Worm (Caenorhabditis elegans) whole organism, L1 larva: ENCODE data around the gene brd-1.
A peak's percentile ranks its signal among the peaks of the same experiment; 100 is the strongest.

Experiments used
- blmp-1 ChIP-seq: fragments of 150-350 bp; optimal IDR thresholded peaks from 2 replicates; lab custom pipeline; 2014; ENCODE audit warnings: missing biosample characterization, missing genetic modification characterization
- ceh-8 ChIP-seq: fragments of 200-800 bp; sonication (Bioruptor generic); optimal IDR thresholded peaks from 2 replicates; lab custom pipeline; 2018; ENCODE audit warnings: mild to moderate bottlenecking, missing genetic modification characterization, moderate library complexity, missing compliant biosample characterization
- ceh-82 ChIP-seq, 3 experiments: fragments of 150-350 bp in 1 of 3; sonication (generic microtip) in 2 of 3; optimal IDR thresholded peaks; 2 replicates each; lab custom pipeline; 2014 to 2017; ENCODE audit warnings: missing biosample characterization in 3 of 3, missing genetic modification characterization in 3 of 3
- dsc-1 ChIP-seq: sonication (generic microtip); optimal IDR thresholded peaks from 2 replicates; lab custom pipeline; 2016; ENCODE audit warnings: mild to moderate bottlenecking, missing genetic modification characterization, missing compliant biosample characterization
- efl-1 ChIP-seq, 4 experiments: fragments of 150-350 bp; optimal IDR thresholded peaks in 3 of 4; peaks in 1 of 4; 1 replicate in 1 of 4; 2 replicates in 3 of 4; lab custom pipeline; 2014; ENCODE audit warnings: missing biosample characterization in 2 of 4, missing genetic modification characterization in 2 of 4, missing genetic modification reagents in 2 of 4
- egl-27 ChIP-seq, 2 experiments: fragments of 150-350 bp in 1 of 2; sonication (generic microtip); optimal IDR thresholded peaks; 3 replicates each; lab custom pipeline; 2017 to 2018; ENCODE audit warnings: missing biosample characterization in 2 of 2, missing genetic modification characterization in 2 of 2, missing genetic modification reagents in 2 of 2
- elt-2 ChIP-seq: sonication (generic microtip); optimal IDR thresholded peaks from 2 replicates; lab custom pipeline; 2016; ENCODE audit warnings: missing genetic modification characterization, mild to moderate bottlenecking, inconsistent platforms, missing compliant biosample characterization, missing genetic modification reagents
- elt-3 ChIP-seq, 6 experiments: fragments of 150-350 bp in 1 of 6; sonication (generic microtip); optimal IDR thresholded peaks; 2 replicates each; lab custom pipeline; 2017 to 2018; ENCODE audit warnings: missing biosample characterization in 6 of 6, missing genetic modification characterization in 6 of 6, inconsistent platforms in 1 of 6
- fkh-4 ChIP-seq: sonication (generic microtip); optimal IDR thresholded peaks from 2 replicates; lab custom pipeline; 2016; ENCODE audit warnings: missing compliant biosample characterization, missing genetic modification characterization, borderline replicate concordance
- fos-1 ChIP-seq: fragments of 150-350 bp; optimal IDR thresholded peaks from 2 replicates; lab custom pipeline; 2014; ENCODE audit warnings: missing biosample characterization, missing genetic modification characterization
- irx-1 ChIP-seq: sonication (generic microtip); optimal IDR thresholded peaks from 2 replicates; lab custom pipeline; 2016; ENCODE audit warnings: missing genetic modification characterization, missing compliant biosample characterization
- jun-1 ChIP-seq: fragments of 150-350 bp; optimal IDR thresholded peaks from 2 replicates; lab custom pipeline; 2014; ENCODE audit warnings: missing biosample characterization, missing genetic modification reagents, missing genetic modification characterization
- lin-14 ChIP-seq: fragments of 200-800 bp; sonication (Bioruptor generic); optimal IDR thresholded peaks from 2 replicates; lab custom pipeline; 2018; ENCODE audit warnings: mild to moderate bottlenecking, missing genetic modification characterization, moderate library complexity, missing compliant biosample characterization
- lin-35 ChIP-seq, 2 experiments: fragments of 150-350 bp; optimal IDR thresholded peaks; 2 replicates each; lab custom pipeline; 2014; ENCODE audit warnings: missing biosample characterization in 2 of 2, missing genetic modification characterization in 2 of 2, missing genetic modification reagents in 2 of 2
- lsy-2 ChIP-seq, 2 experiments: fragments of 150-350 bp; optimal IDR thresholded peaks; 2 replicates each; lab custom pipeline; 2014; ENCODE audit warnings: missing biosample characterization in 2 of 2, missing genetic modification characterization in 2 of 2
- nhr-12 ChIP-seq: sonication (generic microtip); optimal IDR thresholded peaks from 2 replicates; lab custom pipeline; 2017; ENCODE audit warnings: missing biosample characterization, missing genetic modification characterization
- nhr-28 ChIP-seq: fragments of 150-350 bp; optimal IDR thresholded peaks from 2 replicates; lab custom pipeline; 2014; ENCODE audit warnings: missing biosample characterization, missing genetic modification characterization
- nhr-47 ChIP-seq: sonication (generic microtip); optimal IDR thresholded peaks from 2 replicates; lab custom pipeline; 2016; ENCODE audit warnings: mild to moderate bottlenecking, missing genetic modification characterization, moderate library complexity, missing compliant biosample characterization
- nhr-71 ChIP-seq: sonication (generic microtip); optimal IDR thresholded peaks from 2 replicates; lab custom pipeline; 2016; ENCODE audit warnings: mild to moderate bottlenecking, missing genetic modification characterization, moderate library complexity, missing compliant biosample characterization
- nhr-85 ChIP-seq: sonication (generic microtip); peaks from one replicate; lab custom pipeline; 2016; ENCODE audit warnings: missing genetic modification characterization, inconsistent platforms, missing compliant biosample characterization
- rnt-1 ChIP-seq: sonication (generic microtip); optimal IDR thresholded peaks from 2 replicates; lab custom pipeline; 2016; ENCODE audit warnings: mild to moderate bottlenecking, missing genetic modification characterization, moderate library complexity, missing compliant biosample characterization
- snu-23 ChIP-seq: sonication (generic microtip); optimal IDR thresholded peaks from 2 replicates; lab custom pipeline; 2016; ENCODE audit warnings: missing genetic modification characterization, missing compliant biosample characterization
- tbx-2 ChIP-seq: sonication (generic microtip); optimal IDR thresholded peaks from 2 replicates; lab custom pipeline; 2016; ENCODE audit warnings: missing genetic modification characterization, missing compliant biosample characterization
- unc-130 ChIP-seq: fragments of 150-350 bp; optimal IDR thresholded peaks from 2 replicates; lab custom pipeline; 2017; ENCODE audit warnings: missing biosample characterization, missing genetic modification characterization, inconsistent platforms
- unc-62 ChIP-seq: fragments of 150-350 bp; optimal IDR thresholded peaks from 2 replicates; lab custom pipeline; 2014; ENCODE audit warnings: missing biosample characterization, missing genetic modification reagents, missing genetic modification characterization
- unc-86 ChIP-seq: sonication (generic microtip); optimal IDR thresholded peaks from 2 replicates; lab custom pipeline; 2016; ENCODE audit warnings: missing genetic modification characterization, missing compliant biosample characterization
- vab-15 ChIP-seq: sonication (generic microtip); optimal IDR thresholded peaks from 2 replicates; lab custom pipeline; 2017; ENCODE audit warnings: missing genotype, mild to moderate bottlenecking, missing genetic modification characterization, missing compliant biosample characterization
- zip-4 ChIP-seq: fragments of 200-800 bp; sonication (Bioruptor generic); optimal IDR thresholded peaks from 2 replicates; lab custom pipeline; 2018; ENCODE audit warnings: mild to moderate bottlenecking, missing genetic modification characterization, moderate library complexity, missing compliant biosample characterization
- ztf-11 ChIP-seq, 2 experiments: sonication (generic microtip); optimal IDR thresholded peaks; 2 replicates each; lab custom pipeline; 2016 to 2017; ENCODE audit warnings: missing genetic modification characterization in 2 of 2, missing biosample characterization in 1 of 2, missing compliant biosample characterization in 1 of 2

The brd-1 gene

ce11 chrIII:6928725-6929124 lies 39.4 kb upstream of the brd-1 start, which contains the start of gene flap-1:
Gene flap-1 (minus strand): TSS chrIII:6928825.
- TF ChIP-seq unc-86 (no peak), fos-1 (no peak), irx-1 (no peak), nhr-12 (tag; lab: Kevin White, UChicago) (no peak), nhr-28 (tag; lab: Kevin White, UChicago) (no peak), elt-3 (tag; optimal IDR thresholded peaks at IDR 0.05; lab: Kevin White, UChicago) (no peak), vab-15 (no peak), egl-27 (tag; optimal IDR thresholded peaks at IDR 0.05; lab: Kevin White, UChicago) (no peak), fkh-4 (tag; lab: Kevin White, UChicago) (no peak)

DNA sequence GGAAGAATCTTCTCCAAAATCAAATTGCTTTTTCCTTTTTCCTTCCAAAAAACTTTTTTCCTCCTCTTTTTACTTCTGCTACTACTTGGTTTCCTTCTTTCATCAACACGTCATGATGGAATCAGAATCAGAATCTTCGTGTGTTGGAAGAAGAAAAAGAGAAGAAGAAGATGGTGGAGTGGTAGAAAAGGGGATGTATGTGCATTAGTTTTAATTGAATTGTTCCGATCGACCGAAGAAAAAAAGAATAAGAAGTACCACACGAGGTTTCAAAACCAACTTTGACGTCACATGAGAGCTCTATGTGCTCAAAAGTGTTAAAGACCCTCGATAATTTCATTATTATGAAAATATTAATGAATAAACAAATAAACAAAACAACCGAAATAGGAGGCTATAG lies 25.5 kb upstream of the brd-1 start:
- peak; percentile 3 for TF ChIP-seq nhr-71 (tag; lab: Kevin White, UChicago)
- no peak for TF ChIP-seq zip-4
- peak; percentile 62 for TF ChIP-seq lin-14 (GFP tag; lab: Kevin White, UChicago)
- peak; percentile 6 for TF ChIP-seq unc-86
- TF ChIP-seq, all 84 proteins: peak for 3

DNA sequence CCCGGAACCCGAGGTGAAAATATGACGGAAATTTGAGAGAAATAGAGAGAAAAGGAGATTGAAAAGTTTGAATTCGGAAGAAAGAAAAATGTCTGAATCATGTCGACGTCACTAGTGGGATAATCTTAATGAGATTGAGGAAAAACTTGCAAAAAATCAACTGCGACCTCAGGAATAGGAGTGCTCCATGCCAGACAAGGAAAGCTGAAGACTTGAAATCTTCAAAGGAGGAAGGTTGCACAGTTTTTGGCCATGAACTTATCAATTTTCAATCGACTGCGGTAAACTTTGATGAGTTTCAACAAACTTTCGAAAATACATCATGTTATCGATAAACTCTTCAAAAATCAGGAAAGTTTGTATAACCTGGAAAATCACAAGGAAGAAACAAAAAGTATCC lies 23.1 kb upstream of the brd-1 start, which contains the start of gene pdf-1:
pdf-1 (minus strand) TSS at position 101 of the 400 bp plus-strand sequence.
- peak; percentile 2 for TF ChIP-seq lin-14 (GFP tag; lab: Kevin White, UChicago)
- TF ChIP-seq jun-1 (tag; lab: Kevin White, UChicago) = no peak

ce11 chrIII:6906409-6906808 lies 17.1 kb upstream of the brd-1 start, which contains the start of gene T07E3.2:
Gene T07E3.2 (plus strand): TSS chrIII:6906709.
- TF ChIP-seq nhr-12 (tag; lab: Kevin White, UChicago) = no peak
- peak; percentile 10 for TF ChIP-seq unc-130 (tag; lab: Kevin White, UChicago)

- TF ChIP-seq lin-14 (GFP tag; lab: Kevin White, UChicago) = peak; percentile 6
- TF ChIP-seq ceh-8 = no peak
- no peak for TF ChIP-seq efl-1 (optimal IDR thresholded peaks at IDR 0.05; lab: Kevin White, UChicago)
- TF ChIP-seq efl-1 (GFP tag; optimal IDR thresholded peaks at IDR 0.05 in 1 of 2; lab: Kevin White, UChicago) = peak in 1 of 2 experiments; percentile 58
- peak; percentile 52 for TF ChIP-seq rnt-1 (tag; lab: Kevin White, UChicago)
- peak in 1 of 2 experiments; percentile 51 for TF ChIP-seq lsy-2 (tag; optimal IDR thresholded peaks at IDR 0.05; lab: Kevin White, UChicago)
Measured at ce11 chrIII:6904468-6904867, 15.2 kb upstream of the brd-1 start.

DNA sequence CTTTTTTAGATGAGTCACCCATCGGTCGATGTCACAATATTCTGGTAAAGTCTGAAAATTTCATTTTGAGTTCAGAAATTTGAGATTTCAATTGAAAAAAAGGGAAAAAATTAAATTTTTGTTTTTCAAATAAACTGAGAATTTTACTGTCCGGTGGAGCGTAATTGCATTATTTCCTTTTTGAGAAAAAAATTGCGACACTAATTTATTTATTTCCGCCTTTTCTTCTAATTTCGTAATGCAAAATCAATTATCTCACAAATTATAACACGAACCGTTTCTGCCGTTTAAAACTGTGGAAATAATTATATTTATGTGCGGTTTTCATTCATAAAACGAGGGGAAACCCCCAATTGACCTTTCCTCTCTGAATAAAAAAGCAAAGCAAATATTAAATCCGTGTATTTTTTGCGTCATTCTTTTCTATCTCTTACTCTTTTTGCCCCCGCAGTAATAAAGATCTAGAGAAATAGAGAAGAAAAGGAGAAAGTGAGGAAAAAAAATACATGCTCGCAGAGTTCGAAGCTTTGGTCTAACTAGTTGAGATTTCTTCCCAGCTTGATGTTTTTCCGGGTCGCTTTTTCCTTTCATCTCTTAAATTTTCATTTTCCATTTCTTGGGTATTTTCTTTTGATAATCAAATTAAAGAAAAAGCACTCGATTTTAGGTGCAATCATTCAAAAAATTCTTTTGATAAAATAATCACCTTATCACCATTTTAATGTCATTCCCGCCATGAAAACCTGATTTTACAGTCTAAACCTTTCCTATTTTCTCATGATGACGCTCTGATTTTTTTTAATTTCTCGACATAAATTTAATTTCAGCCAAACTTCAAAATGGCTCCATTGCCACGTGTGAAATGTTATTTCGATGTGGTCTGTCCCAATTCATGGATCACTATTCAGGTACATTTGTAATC lies 14.0 kb upstream of the brd-1 start, which contains the start of the genes brc-2 and T07E3.3:
brc-2 (minus strand) TSS at position 51 of the 922 bp plus-strand sequence.
T07E3.3 (plus strand) TSS at position 822 of the 922 bp plus-strand sequence.
- TF ChIP-seq blmp-1 (tag; lab: Kevin White, UChicago) = peak; percentile 27
- peak in 1 of 3 experiments; percentile 9 for TF ChIP-seq ceh-82 (tag; optimal IDR thresholded peaks at IDR 0.05; lab: Kevin White, UChicago)
- peak; percentile 3 for TF ChIP-seq tbx-2
- TF ChIP-seq nhr-85 (tag; lab: Kevin White, UChicago) = peak; percentile 43
- TF ChIP-seq unc-62 (GFP tag; lab: Kevin White, UChicago) = no peak
- no peak for TF ChIP-seq jun-1 (tag; lab: Kevin White, UChicago)
- peak; percentile 1 for TF ChIP-seq snu-23
- peak; percentile 1 for TF ChIP-seq nhr-47 (tag; lab: Kevin White, UChicago)
- TF ChIP-seq lsy-2 (tag; optimal IDR thresholded peaks at IDR 0.05; lab: Kevin White, UChicago) = peak in 1 of 2 experiments; percentile 54
- TF ChIP-seq dsc-1 (tag; lab: Kevin White, UChicago) = peak; percentile 31
- TF ChIP-seq efl-1 (optimal IDR thresholded peaks at IDR 0.05; lab: Kevin White, UChicago) = peak in 1 of 2 experiments; percentile 13
- no peak for TF ChIP-seq efl-1 (GFP tag; optimal IDR thresholded peaks at IDR 0.05 in 1 of 2; lab: Kevin White, UChicago)
- no peak for TF ChIP-seq ztf-11 (tag; optimal IDR thresholded peaks at IDR 0.05; lab: Kevin White, UChicago)
- TF ChIP-seq nhr-28 (tag; lab: Kevin White, UChicago) = no peak
- TF ChIP-seq unc-130 (tag; lab: Kevin White, UChicago) = no peak
- peak; percentile 66 for TF ChIP-seq lin-14 (GFP tag; lab: Kevin White, UChicago)
- TF ChIP-seq lin-35 (GFP tag; optimal IDR thresholded peaks at IDR 0.05; lab: Kevin White, UChicago) = peak in 1 of 2 experiments; percentile 17
- TF ChIP-seq nhr-71 (tag; lab: Kevin White, UChicago) = peak; percentile 5
- peak; percentile 19 for TF ChIP-seq elt-2
